Worm (Caenorhabditis elegans) whole organism, midembryonic: ENCODE measurements around the gene rgef-1.

Experiments used
- flt-1 ChIP-seq: fragments of 200-800 bp; sonication (Bioruptor generic); IDR thresholded peaks from 2 replicates; pipeline ENCODE4 v1.3.6; 2022; ENCODE audit warnings: missing genetic modification characterization, missing compliant biosample characterization
- klf-2 ChIP-seq: fragments of 200-800 bp; sonication (Bioruptor generic); conservative IDR thresholded peaks from 2 replicates; pipeline ENCODE4 v1.3.6; 2022; ENCODE audit warnings: missing genetic modification reagents, missing genetic modification characterization, missing compliant biosample characterization
- ref-1 ChIP-seq: fragments of 200-800 bp; sonication (Bioruptor generic); conservative IDR thresholded peaks from 2 replicates; pipeline ENCODE4 v1.3.6; 2022; ENCODE audit warnings: missing genetic modification reagents, missing genetic modification characterization, missing compliant biosample characterization
- tab-1 ChIP-seq: fragments of 200-800 bp; sonication (Bioruptor generic); IDR thresholded peaks from 2 replicates; pipeline ENCODE4 v1.3.6; 2022; ENCODE audit warnings: missing genetic modification characterization, missing compliant biosample characterization
- ztf-23 ChIP-seq: fragments of 200-800 bp; sonication (Bioruptor generic); IDR thresholded peaks from 2 replicates; pipeline ENCODE4 v1.3.6; 2022; ENCODE audit warnings: missing genetic modification reagents, missing genetic modification characterization, missing compliant biosample characterization
- ztf-29 ChIP-seq: fragments of 200-800 bp; sonication (Bioruptor generic); IDR thresholded peaks from 2 replicates; pipeline ENCODE4 v1.3.6; 2022; ENCODE audit warnings: missing genetic modification reagents, missing genetic modification characterization, missing compliant biosample characterization

DNA sequence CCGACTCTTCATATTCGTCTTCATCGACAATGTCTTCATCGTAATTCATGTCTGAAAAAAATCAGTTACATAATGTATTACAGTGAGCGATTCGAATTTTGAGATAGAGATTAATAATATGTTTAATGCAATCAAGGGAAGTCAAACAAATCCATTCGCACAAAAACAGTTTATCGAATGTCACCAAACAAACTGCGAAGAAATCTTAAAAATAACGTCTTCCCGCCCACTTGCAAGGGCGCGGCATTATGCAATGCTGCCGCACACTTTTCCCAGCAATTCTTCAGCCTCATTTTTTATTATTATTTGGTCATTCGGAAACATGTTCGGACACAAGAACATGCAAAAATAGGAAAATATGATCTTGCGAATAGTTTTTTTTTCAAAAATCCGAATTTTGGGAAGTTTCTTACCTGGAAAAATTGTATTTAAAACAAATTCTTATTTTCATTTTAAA lies 17.3 kb downstream of the rgef-1 start, which contains the start of gene mdf-1:
- TF ChIP-seq ref-1 (GFP tag; lab: Robert Waterston, UW) (0 out of 2 replicates have a peak, but pooled peaks have one; percentile 33), flt-1 (0 out of 2 replicates have a peak, but pooled peaks have one; percentile 52), ztf-29 (GFP tag; lab: Robert Waterston, UW) (no peak), tab-1 (GFP tag; lab: Robert Waterston, UW) (no peak), ztf-23 (GFP tag; lab: Robert Waterston, UW) (peak; percentile 67; the same call in 1 of the 2 replicates), klf-2 (GFP tag; lab: Robert Waterston, UW) (0 out of 2 replicates have a peak, but pooled peaks have one; percentile 35)
